Fruit fly (Drosophila melanogaster) whole organism, embryonic: ENCODE results near the gene CG31445.

ENCODE experiments used
- Atf3 ChIP-seq: fragments of 200-800 bp; sonication (Bioruptor generic); optimal IDR thresholded peaks from 3 replicates; lab custom pipeline; 2016; ENCODE audit warnings: missing biosample characterization, missing genetic modification characterization
- Bteb2 ChIP-seq: fragments of 200-800 bp; sonication (Bioruptor generic); optimal IDR thresholded peaks from 2 replicates; lab custom pipeline; 2016; ENCODE audit warnings: missing biosample characterization, missing genetic modification characterization
- C15 ChIP-seq: fragments of 200-800 bp; sonication (Bioruptor generic); IDR thresholded peaks from 3 replicates; pipeline ENCODE4 v1.3.6; 2022; ENCODE audit warnings: missing biosample characterization, missing genetic modification characterization
- CG10267 ChIP-seq: fragments of 200-800 bp; sonication (Bioruptor generic); optimal IDR thresholded peaks from 2 replicates; lab custom pipeline; 2018; ENCODE audit warnings: missing biosample characterization, mild to moderate bottlenecking, missing genetic modification characterization, moderate library complexity
- CG10979 ChIP-seq: fragments of 200-800 bp; sonication (Bioruptor generic); optimal IDR thresholded peaks from 2 replicates; lab custom pipeline; 2018; ENCODE audit warnings: missing biosample characterization, mild to moderate bottlenecking, missing genetic modification characterization, moderate library complexity
- CG12299 ChIP-seq: fragments of 200-800 bp; sonication (Bioruptor generic); optimal IDR thresholded peaks from 2 replicates; lab custom pipeline; 2018; ENCODE audit warnings: missing biosample characterization, mild to moderate bottlenecking, missing genetic modification characterization
- CG12391 ChIP-seq: fragments of 200-800 bp; sonication (Bioruptor generic); optimal IDR thresholded peaks from 3 replicates; lab custom pipeline; 2018; ENCODE audit warnings: missing biosample characterization, mild to moderate bottlenecking, missing genetic modification characterization, moderate library complexity
- CG13123 ChIP-seq: fragments of 200-800 bp; sonication (Bioruptor generic); optimal IDR thresholded peaks from 2 replicates; lab custom pipeline; 2016; ENCODE audit warnings: missing biosample characterization, missing genetic modification characterization
- CG17328 ChIP-seq: fragments of 200-800 bp; sonication (Bioruptor generic); IDR thresholded peaks from 2 replicates; pipeline ENCODE4 v1.3.6; 2022; ENCODE audit warnings: missing biosample characterization, missing genetic modification characterization
- CG17361 ChIP-seq: fragments of 200-800 bp; sonication (Bioruptor generic); IDR thresholded peaks from 3 replicates; pipeline ENCODE4 v1.3.6; 2022; ENCODE audit warnings: missing biosample characterization, missing genetic modification characterization
- CG18476 ChIP-seq: fragments of 200-800 bp; sonication (Bioruptor generic); optimal IDR thresholded peaks from 2 replicates; lab custom pipeline; 2016; ENCODE audit warnings: missing biosample characterization, mild to moderate bottlenecking, missing genetic modification characterization
- CG18764 ChIP-seq: fragments of 200-800 bp; sonication (Bioruptor generic); optimal IDR thresholded peaks from 3 replicates; lab custom pipeline; 2016; ENCODE audit warnings: missing biosample characterization, missing genetic modification characterization
- CG2875 ChIP-seq: fragments of 200-800 bp; sonication (Bioruptor generic); optimal IDR thresholded peaks from 2 replicates; lab custom pipeline; 2017; ENCODE audit warnings: missing biosample characterization, mild to moderate bottlenecking, missing genetic modification characterization, missing genetic modification reagents
- CG30403 ChIP-seq: fragments of 200-800 bp; sonication (Bioruptor generic); optimal IDR thresholded peaks from 3 replicates; lab custom pipeline; 2016; ENCODE audit warnings: missing biosample characterization, missing genetic modification characterization
- CG31388 ChIP-seq: fragments of 200-800 bp; sonication (Bioruptor generic); optimal IDR thresholded peaks from 2 replicates; lab custom pipeline; 2016; ENCODE audit warnings: missing biosample characterization, missing genetic modification characterization
- CG3995 ChIP-seq: fragments of 200-800 bp; sonication (Bioruptor generic); optimal IDR thresholded peaks from 3 replicates; lab custom pipeline; 2016; ENCODE audit warnings: missing biosample characterization, missing genetic modification characterization
- CG4282 ChIP-seq: fragments of 200-800 bp; sonication (Bioruptor generic); optimal IDR thresholded peaks from 2 replicates; lab custom pipeline; 2016; ENCODE audit warnings: missing biosample characterization, missing genetic modification characterization
- CG4617 ChIP-seq: fragments of 200-800 bp; sonication (Bioruptor generic); optimal IDR thresholded peaks from 3 replicates; lab custom pipeline; 2016; ENCODE audit warnings: missing biosample characterization, missing genetic modification characterization, borderline replicate concordance
- CG6654 ChIP-seq: fragments of 200-800 bp; sonication (Bioruptor generic); optimal IDR thresholded peaks from 2 replicates; lab custom pipeline; 2017; ENCODE audit warnings: missing biosample characterization, mild to moderate bottlenecking, missing genetic modification characterization
- CG6689 ChIP-seq: fragments of 200-800 bp; sonication (Bioruptor generic); IDR thresholded peaks from 2 replicates; pipeline ENCODE4 v1.3.6; 2022; ENCODE audit warnings: missing biosample characterization, missing genetic modification characterization
- CG7745 ChIP-seq: fragments of 200-800 bp; sonication (Bioruptor generic); optimal IDR thresholded peaks from 2 replicates; lab custom pipeline; 2018; ENCODE audit warnings: missing biosample characterization, mild to moderate bottlenecking, missing genetic modification characterization, moderate library complexity
- CG8944 ChIP-seq: fragments of 200-800 bp; sonication (Bioruptor generic); optimal IDR thresholded peaks from 3 replicates; lab custom pipeline; 2016; ENCODE audit warnings: missing biosample characterization, missing genetic modification characterization
- CG9797 ChIP-seq: fragments of 200-800 bp; sonication (Bioruptor generic); optimal IDR thresholded peaks from 3 replicates; lab custom pipeline; 2018; ENCODE audit warnings: missing biosample characterization, mild to moderate bottlenecking, missing genetic modification characterization
- D19A ChIP-seq: fragments of 200-800 bp; optimal IDR thresholded peaks from 3 replicates; lab custom pipeline; 2019; ENCODE audit warnings: missing biosample characterization, mild to moderate bottlenecking, missing genetic modification characterization, moderate library complexity
- Drgx ChIP-seq: fragments of 200-800 bp; sonication (Bioruptor generic); IDR thresholded peaks from 2 replicates; pipeline ENCODE4 v1.3.6; 2022; ENCODE audit warnings: missing biosample characterization, missing genetic modification characterization
- Ets65A ChIP-seq: fragments of 200-800 bp; sonication (Bioruptor generic); peaks from one replicate; lab custom pipeline; 2016; ENCODE audit warnings: missing biosample characterization, missing genetic modification characterization
- HHEX ChIP-seq: fragments of 200-800 bp; sonication (Bioruptor generic); optimal IDR thresholded peaks from 3 replicates; lab custom pipeline; 2017; ENCODE audit warnings: missing biosample characterization, mild to moderate bottlenecking, missing genetic modification characterization, missing genetic modification reagents
- Mes4 ChIP-seq: fragments of 200-800 bp; sonication (Bioruptor generic); optimal IDR thresholded peaks from 2 replicates; lab custom pipeline; 2016; ENCODE audit warnings: missing biosample characterization, missing genetic modification characterization
- Ssrp ChIP-seq: fragments of 200-800 bp; sonication (Bioruptor generic); optimal IDR thresholded peaks from 2 replicates; lab custom pipeline; 2018; ENCODE audit warnings: missing biosample characterization, mild to moderate bottlenecking, missing genetic modification characterization, moderate library complexity
- chif ChIP-seq, 2 experiments: fragments of 200-800 bp; sonication (Bioruptor generic); optimal IDR thresholded peaks; 3 replicates each; lab custom pipeline; 2016; ENCODE audit warnings: missing biosample characterization in 2 of 2, missing genetic modification characterization in 2 of 2
- chn ChIP-seq: fragments of 200-800 bp; sonication (Bioruptor generic); optimal IDR thresholded peaks from 2 replicates; lab custom pipeline; 2016; ENCODE audit warnings: missing biosample characterization, missing genetic modification characterization
- dati ChIP-seq: fragments of 200-800 bp; sonication (Bioruptor generic); IDR thresholded peaks from 2 replicates; pipeline ENCODE4 v1.3.6; 2022; ENCODE audit warnings: missing biosample characterization, missing genetic modification characterization
- fd96Cb ChIP-seq: fragments of 200-800 bp; sonication (Bioruptor generic); optimal IDR thresholded peaks from 2 replicates; lab custom pipeline; 2018; ENCODE audit warnings: missing biosample characterization, mild to moderate bottlenecking, missing genetic modification characterization, moderate library complexity
- fu2 ChIP-seq: fragments of 200-800 bp; sonication (Bioruptor generic); optimal IDR thresholded peaks from 2 replicates; lab custom pipeline; 2016; ENCODE audit warnings: missing biosample characterization, missing genetic modification characterization
- gce ChIP-seq: fragments of 200-800 bp; sonication (Bioruptor generic); IDR thresholded peaks from 3 replicates; pipeline ENCODE4 v1.3.6; 2022; ENCODE audit warnings: missing biosample characterization, missing genetic modification characterization
- gem ChIP-seq: fragments of 200-800 bp; sonication (Bioruptor generic); optimal IDR thresholded peaks from 2 replicates; lab custom pipeline; 2019; ENCODE audit warnings: missing biosample characterization, mild to moderate bottlenecking, missing genetic modification characterization, moderate library complexity
- gfzf ChIP-seq: fragments of 200-800 bp; sonication (Bioruptor generic); optimal IDR thresholded peaks from 2 replicates; lab custom pipeline; 2016; ENCODE audit warnings: missing biosample characterization, mild to moderate bottlenecking, missing genetic modification characterization, moderate library complexity
- hth ChIP-seq: fragments of >200 bp; optimal IDR thresholded peaks from 2 replicates; lab custom pipeline; 2017; ENCODE audit warnings: inconsistent platforms
- jigr1 ChIP-seq: fragments of 200-800 bp; sonication (Bioruptor generic); IDR thresholded peaks from 3 replicates; pipeline ENCODE4 v1.3.6; 2022; ENCODE audit warnings: missing biosample characterization, missing genetic modification characterization
- lola ChIP-seq, 3 experiments: fragments of >200 bp in 2 of 3; fragments of 200-800 bp in 1 of 3; sonication (Bioruptor generic) in 1 of 3; optimal IDR thresholded peaks; 2 replicates each; lab custom pipeline; 2017 to 2019; ENCODE audit warnings: missing biosample characterization in 3 of 3, missing genetic modification characterization in 3 of 3, mild to moderate bottlenecking in 1 of 3, moderate library complexity in 1 of 3
- lov ChIP-seq, 2 experiments: fragments of 200-800 bp in 1 of 2; fragments of >200 bp in 1 of 2; sonication (Bioruptor generic) in 1 of 2; IDR thresholded peaks in 1 of 2; optimal IDR thresholded peaks in 1 of 2; 2 replicates in 1 of 2; 3 replicates in 1 of 2; pipeline versions ENCODE4 v1.3.6 to Lab custom; 2017 to 2022; ENCODE audit warnings: missing biosample characterization in 1 of 2, missing genetic modification characterization in 1 of 2
- nom ChIP-seq: fragments of 200-800 bp; sonication (Bioruptor generic); optimal IDR thresholded peaks from 2 replicates; lab custom pipeline; 2017; ENCODE audit warnings: missing biosample characterization, missing genetic modification characterization, mild to moderate bottlenecking, moderate library complexity, missing genetic modification reagents
- pb ChIP-seq: fragments of 200-800 bp; sonication (Bioruptor generic); optimal IDR thresholded peaks from 3 replicates; lab custom pipeline; 2016; ENCODE audit warnings: missing biosample characterization, missing genetic modification characterization
- pho ChIP-seq: fragments of 200-800 bp; sonication (Bioruptor generic); optimal IDR thresholded peaks from 2 replicates; lab custom pipeline; 2016; ENCODE audit warnings: missing biosample characterization, missing genetic modification characterization
- prd ChIP-seq, 3 experiments: fragments of >200 bp in 2 of 3; fragments of 200-800 bp in 1 of 3; sonication (Bioruptor generic) in 1 of 3; optimal IDR thresholded peaks in 2 of 3; IDR thresholded peaks in 1 of 3; 2 replicates in 2 of 3; 3 replicates in 1 of 3; pipeline versions ENCODE4 v1.3.6 to Lab custom; 2017 to 2022; ENCODE audit warnings: missing biosample characterization in 1 of 3, missing genetic modification characterization in 1 of 3
- ranshi ChIP-seq: fragments of 200-800 bp; sonication (Bioruptor generic); IDR thresholded peaks from 2 replicates; pipeline ENCODE4 v1.3.6; 2022; ENCODE audit warnings: missing biosample characterization, missing genetic modification characterization
- row ChIP-seq: fragments of 200-800 bp; sonication (Bioruptor generic); IDR thresholded peaks from 3 replicates; pipeline ENCODE4 v1.3.6; 2022; ENCODE audit warnings: missing biosample characterization, missing genetic modification characterization
- sna ChIP-seq: fragments of 200-800 bp; sonication (Bioruptor generic); IDR thresholded peaks from 2 replicates; pipeline ENCODE4 v1.3.6; 2022; ENCODE audit warnings: missing biosample characterization, missing genetic modification characterization; ENCODE audit not compliant: partially characterized antibody
- twi ChIP-seq: fragments of 200-800 bp; optimal IDR thresholded peaks from 2 replicates; lab custom pipeline; 2019; ENCODE audit warnings: missing biosample characterization, mild to moderate bottlenecking, missing genetic modification characterization, moderate library complexity
- vvl ChIP-seq: fragments of 200-800 bp; sonication (Bioruptor generic); IDR thresholded peaks from 2 replicates; pipeline ENCODE4 v1.3.6; 2022; ENCODE audit warnings: missing biosample characterization, missing genetic modification characterization

The CG31445 gene

DNA sequence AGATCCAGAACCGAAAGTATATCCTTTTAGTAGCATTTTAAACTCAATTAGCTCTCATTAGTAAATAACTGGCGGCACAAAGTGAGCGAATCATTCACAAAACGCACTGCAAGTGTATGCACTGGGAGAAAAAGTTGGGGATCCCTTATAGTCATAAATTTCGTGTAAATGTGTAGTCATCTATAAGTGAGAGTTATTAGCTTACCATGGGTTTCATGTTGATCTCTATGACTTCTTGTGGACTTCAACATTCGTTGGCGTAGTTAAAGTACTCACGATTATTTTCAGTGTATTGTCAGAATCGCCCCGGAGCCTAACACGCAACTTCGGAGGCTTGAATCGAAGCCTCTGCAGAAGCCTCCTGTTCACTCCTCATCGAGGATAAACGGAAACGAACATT, 32.4 kb upstream of the CG31445 start (continued):
- peak; percentile 47; the same call in 1 of the 2 replicates for TF ChIP-seq CG6689
- TF ChIP-seq fu2 (GFP tag; lab: Kevin White, UChicago): no peak
- peak; percentile 42 for TF ChIP-seq chn (GFP tag; lab: Kevin White, UChicago)
- peak; percentile 18; the same call in 1 of the 2 replicates for TF ChIP-seq Drgx (GFP tag; lab: Robert Waterston, UW)
- TF ChIP-seq Ssrp (tag; lab: Kevin White, UChicago): peak; percentile 15
- peak; percentile 38; the same call in 1 of the 2 replicates for TF ChIP-seq CG17328 (GFP tag; lab: Robert Waterston, UW)
- TF ChIP-seq CG12299 (tag; lab: Kevin White, UChicago): no peak
- peak; percentile 6 for TF ChIP-seq CG2875 (GFP tag; lab: Kevin White, UChicago)
- no peak for TF ChIP-seq CG3995 (GFP tag; lab: Kevin White, UChicago)
- TF ChIP-seq hth (lab: Kevin White, UChicago): no peak
- TF ChIP-seq CG7745 (tag; lab: Kevin White, UChicago): no peak
- no peak for TF ChIP-seq lov (optimal IDR thresholded peaks at IDR 0.05; lab: Kevin White, UChicago)
- TF ChIP-seq lov (GFP tag; IDR thresholded peaks at IDR 0.05; lab: Robert Waterston, UW): no peak
- TF ChIP-seq CG18476: no peak
- TF ChIP-seq CG9797 (GFP tag; lab: Kevin White, UChicago): no peak
- peak; percentile 4 for TF ChIP-seq twi (tag; lab: Kevin White, UChicago)
- no peak for TF ChIP-seq pho (GFP tag; lab: Kevin White, UChicago)
- TF ChIP-seq gfzf: no peak
- TF ChIP-seq jigr1 (GFP tag; lab: Robert Waterston, UW): no peak
- peak; percentile 38; the same call in 1 of the 2 replicates for TF ChIP-seq vvl
- TF ChIP-seq CG18764 (GFP tag; lab: Kevin White, UChicago): no peak
- peak; percentile 48 for TF ChIP-seq CG10979 (tag; lab: Kevin White, UChicago)
- 0 out of 3 replicates have a peak, but pooled peaks have one; percentile 9 for TF ChIP-seq CG17361 (GFP tag; lab: Robert Waterston, UW)
- peak; percentile 34 for TF ChIP-seq CG12391
- no peak for TF ChIP-seq gce
- peak; percentile 11 for TF ChIP-seq Mes4 (GFP tag; lab: Kevin White, UChicago)
- TF ChIP-seq row (GFP tag; lab: Robert Waterston, UW): peak; percentile 19; the same call in 1 of the 3 replicates
- TF ChIP-seq CG10267 (tag; lab: Kevin White, UChicago): peak; percentile 7
- peak; percentile 22 for TF ChIP-seq Ets65A (GFP tag; lab: Kevin White, UChicago)
- no peak for TF ChIP-seq CG31388 (GFP tag; lab: Kevin White, UChicago)
- no peak for TF ChIP-seq C15 (GFP tag; lab: Robert Waterston, UW)
- TF ChIP-seq Bteb2 (GFP tag; lab: Kevin White, UChicago): no peak
- TF ChIP-seq pb (GFP tag; lab: Kevin White, UChicago): no peak
- peak; percentile 3 for TF ChIP-seq CG8944 (GFP tag; lab: Kevin White, UChicago)
- no peak for TF ChIP-seq HHEX (GFP tag; lab: Kevin White, UChicago)
- peak in 1 of 3 experiments; percentile 58 for TF ChIP-seq lola (GFP tag; optimal IDR thresholded peaks at IDR 0.05; lab: Kevin White, UChicago)
- no peak for TF ChIP-seq CG13123 (GFP tag; lab: Kevin White, UChicago)
- TF ChIP-seq CG6654 (GFP tag; lab: Kevin White, UChicago): no peak
- TF ChIP-seq CG30403 (GFP tag; lab: Kevin White, UChicago): peak; percentile 24
- TF ChIP-seq CG4282 (GFP tag; lab: Kevin White, UChicago): no peak
- TF ChIP-seq gem (tag; lab: Kevin White, UChicago): peak; percentile 54
- TF ChIP-seq fd96Cb (tag; lab: Kevin White, UChicago): peak; percentile 8
- no peak for TF ChIP-seq ranshi (GFP tag; lab: Robert Waterston, UW)
- TF ChIP-seq nom (GFP tag; lab: Kevin White, UChicago): peak; percentile 69
- TF ChIP-seq dati (GFP tag; lab: Robert Waterston, UW): peak; percentile 13; the same call in 1 of the 2 replicates
- TF ChIP-seq D19A (tag; lab: Kevin White, UChicago): no peak
- no peak for TF ChIP-seq prd (optimal IDR thresholded peaks at IDR 0.05; lab: Kevin White, UChicago)
- peak; percentile 73 for TF ChIP-seq prd (GFP tag; IDR thresholded peaks at IDR 0.05; lab: Robert Waterston, UW)
- TF ChIP-seq chif (GFP tag; optimal IDR thresholded peaks at IDR 0.05; lab: Kevin White, UChicago): peak in 1 of 2 experiments; percentile 58
- peak; percentile 41 for TF ChIP-seq Atf3 (GFP tag; lab: Kevin White, UChicago)
- TF ChIP-seq sna: no peak
- no peak for TF ChIP-seq CG4617
